Worm (Caenorhabditis elegans): ENCODE data around the gene C24D10.5.

ce11 chrIV:5169335-5169734 lies 19.4 kb downstream of the C24D10.5 start:
- TF ChIP-seq R02D3.7 (tag; optimal IDR thresholded peaks at IDR 0.05) = no peak
- no peak for TF ChIP-seq ceh-82 (tag; optimal IDR thresholded peaks at IDR 0.05)
- no peak for TF ChIP-seq fos-1 (tag; optimal IDR thresholded peaks at IDR 0.05)
- TF ChIP-seq nhr-25 (tag; optimal IDR thresholded peaks at IDR 0.05) = no peak
- no peak for TF ChIP-seq mdl-1 (tag; optimal IDR thresholded peaks at IDR 0.05)
- no peak for TF ChIP-seq ceh-28 (tag; optimal IDR thresholded peaks at IDR 0.05)
- TF ChIP-seq zag-1 (tag; optimal IDR thresholded peaks at IDR 0.05) = no peak
- no peak for TF ChIP-seq egl-27 (tag; optimal IDR thresholded peaks at IDR 0.05)
- no peak for TF ChIP-seq nhr-28 (tag; optimal IDR thresholded peaks at IDR 0.05)
- no peak for TF ChIP-seq nhr-237 (tag; optimal IDR thresholded peaks at IDR 0.05)
- no peak for TF ChIP-seq unc-39 (tag; optimal IDR thresholded peaks at IDR 0.05)
- TF ChIP-seq pqm-1 (tag; optimal IDR thresholded peaks at IDR 0.05) = no peak
